Fruit fly (Drosophila melanogaster) whole organism, embryonic: ENCODE measurements around the gene CG10638.

Experiments used
- Antp ChIP-seq: fragments of 200-800 bp; sonication (Bioruptor generic); optimal IDR thresholded peaks from 3 replicates; lab custom pipeline; 2016; ENCODE audit warnings: missing biosample characterization, missing genetic modification characterization
- Bteb2 ChIP-seq: fragments of 200-800 bp; sonication (Bioruptor generic); optimal IDR thresholded peaks from 2 replicates; lab custom pipeline; 2016; ENCODE audit warnings: missing biosample characterization, missing genetic modification characterization
- CG10267 ChIP-seq: fragments of 200-800 bp; sonication (Bioruptor generic); optimal IDR thresholded peaks from 2 replicates; lab custom pipeline; 2018; ENCODE audit warnings: missing biosample characterization, mild to moderate bottlenecking, missing genetic modification characterization, moderate library complexity
- CG10321 ChIP-seq: fragments of 200-800 bp; sonication (Bioruptor generic); IDR thresholded peaks from 2 replicates; pipeline ENCODE4 v1.3.6; 2022; ENCODE audit warnings: missing biosample characterization, missing genetic modification characterization
- CG11093 ChIP-seq: fragments of 200-800 bp; sonication (Bioruptor generic); IDR thresholded peaks from 3 replicates; pipeline ENCODE4 v1.3.6; 2022; ENCODE audit warnings: missing biosample characterization, missing genetic modification characterization
- CG1233 ChIP-seq: fragments of 200-800 bp; sonication (Bioruptor generic); optimal IDR thresholded peaks from 4 replicates; lab custom pipeline; 2018; ENCODE audit warnings: missing biosample characterization, mild to moderate bottlenecking, missing genetic modification characterization
- CG12942 ChIP-seq: fragments of 200-800 bp; sonication (Bioruptor generic); optimal IDR thresholded peaks from 3 replicates; lab custom pipeline; 2016; ENCODE audit warnings: missing biosample characterization, missing genetic modification characterization
- CG14667 ChIP-seq: fragments of 200-800 bp; sonication (Bioruptor generic); IDR thresholded peaks from 2 replicates; pipeline ENCODE4 v1.3.6; 2022; ENCODE audit warnings: missing biosample characterization, missing genetic modification characterization
- CG16813 ChIP-seq: fragments of 200-800 bp; sonication (Bioruptor generic); IDR thresholded peaks from 3 replicates; pipeline ENCODE4 v1.3.6; 2022; ENCODE audit warnings: missing biosample characterization, missing genetic modification characterization; ENCODE audit not compliant: partially characterized antibody
- CG16863 ChIP-seq: fragments of 200-800 bp; sonication (Bioruptor generic); optimal IDR thresholded peaks from 3 replicates; lab custom pipeline; 2016; ENCODE audit warnings: missing biosample characterization, missing genetic modification characterization
- CG17186 ChIP-seq: fragments of 200-800 bp; sonication (Bioruptor generic); optimal IDR thresholded peaks from 3 replicates; lab custom pipeline; 2017; ENCODE audit warnings: missing biosample characterization, missing genetic modification reagents, missing genetic modification characterization
- CG17359 ChIP-seq: fragments of 200-800 bp; sonication (Bioruptor generic); optimal IDR thresholded peaks from 3 replicates; lab custom pipeline; 2018; ENCODE audit warnings: missing biosample characterization, mild to moderate bottlenecking, missing genetic modification characterization, moderate library complexity
- CG17829 ChIP-seq: fragments of 200-800 bp; optimal IDR thresholded peaks from 2 replicates; lab custom pipeline; 2019; ENCODE audit warnings: missing biosample characterization, mild to moderate bottlenecking, missing genetic modification characterization, moderate library complexity
- CG2712 ChIP-seq: fragments of 200-800 bp; optimal IDR thresholded peaks from 3 replicates; lab custom pipeline; 2019; ENCODE audit warnings: missing biosample characterization, mild to moderate bottlenecking, missing genetic modification characterization, moderate library complexity
- CG30431 ChIP-seq: fragments of 200-800 bp; sonication (Bioruptor generic); optimal IDR thresholded peaks from 2 replicates; lab custom pipeline; 2017; ENCODE audit warnings: missing biosample characterization, missing genetic modification characterization
- CG42726 ChIP-seq: fragments of 200-800 bp; sonication (Bioruptor generic); IDR thresholded peaks from 2 replicates; pipeline ENCODE4 v1.3.6; 2022; ENCODE audit warnings: missing biosample characterization, missing genetic modification characterization; ENCODE audit not compliant: partially characterized antibody
- CG4404 ChIP-seq: fragments of 200-800 bp; sonication (Bioruptor generic); IDR thresholded peaks from 2 replicates; pipeline ENCODE4 v1.3.6; 2022; ENCODE audit warnings: missing biosample characterization, missing genetic modification characterization
- CG4617 ChIP-seq: fragments of 200-800 bp; sonication (Bioruptor generic); optimal IDR thresholded peaks from 3 replicates; lab custom pipeline; 2016; ENCODE audit warnings: missing biosample characterization, missing genetic modification characterization, borderline replicate concordance
- CG4820 ChIP-seq: fragments of 200-800 bp; sonication (Bioruptor generic); optimal IDR thresholded peaks from 3 replicates; lab custom pipeline; 2016; ENCODE audit warnings: missing biosample characterization, missing genetic modification characterization
- CG4854 ChIP-seq: fragments of 200-800 bp; sonication (Bioruptor generic); optimal IDR thresholded peaks from 2 replicates; lab custom pipeline; 2016; ENCODE audit warnings: missing biosample characterization, missing genetic modification characterization, inconsistent platforms
- CG7271 ChIP-seq: fragments of 200-800 bp; sonication (Bioruptor generic); optimal IDR thresholded peaks from 2 replicates; lab custom pipeline; 2018; ENCODE audit warnings: missing biosample characterization, mild to moderate bottlenecking, missing genetic modification characterization, moderate library complexity
- CG7786 ChIP-seq: fragments of 200-800 bp; sonication (Bioruptor generic); optimal IDR thresholded peaks from 2 replicates; lab custom pipeline; 2016; ENCODE audit warnings: missing biosample characterization, missing genetic modification characterization
- CG8388 ChIP-seq: fragments of 200-800 bp; sonication (Bioruptor generic); optimal IDR thresholded peaks from 2 replicates; lab custom pipeline; 2019; ENCODE audit warnings: missing biosample characterization, mild to moderate bottlenecking, missing genetic modification characterization, moderate library complexity
- Dref ChIP-seq: fragments of 200-800 bp; sonication (Bioruptor generic); IDR thresholded peaks from 2 replicates; pipeline ENCODE4 v1.3.6; 2022; ENCODE audit warnings: missing biosample characterization, missing genetic modification characterization
- H15 ChIP-seq: fragments of 200-800 bp; sonication (Bioruptor generic); IDR thresholded peaks from 3 replicates; pipeline ENCODE4 v1.3.6; 2022; ENCODE audit warnings: missing biosample characterization, missing genetic modification characterization
- Hr78 ChIP-seq, 2 experiments: fragments of 200-800 bp in 1 of 2; fragments of >200 bp in 1 of 2; sonication (Bioruptor generic) in 1 of 2; optimal IDR thresholded peaks; 2 replicates each; lab custom pipeline; 2017 to 2019; ENCODE audit warnings: missing biosample characterization in 2 of 2, missing genetic modification characterization in 2 of 2, mild to moderate bottlenecking in 1 of 2, moderate library complexity in 1 of 2
- MTF-1 ChIP-seq: fragments of 200-800 bp; sonication (Bioruptor generic); optimal IDR thresholded peaks from 2 replicates; lab custom pipeline; 2018; ENCODE audit warnings: missing biosample characterization, mild to moderate bottlenecking, missing genetic modification characterization, borderline replicate concordance
- Med ChIP-seq: fragments of 200-800 bp; sonication (Bioruptor generic); peaks from one replicate; lab custom pipeline; 2016; ENCODE audit warnings: missing biosample characterization, missing genetic modification characterization, mild to moderate bottlenecking, inconsistent platforms, moderate library complexity
- Mrtf ChIP-seq: fragments of 200-800 bp; sonication (Bioruptor generic); IDR thresholded peaks from 3 replicates; pipeline ENCODE4 v1.3.6; 2022; ENCODE audit warnings: missing biosample characterization, missing genetic modification characterization
- Ptx1 ChIP-seq: fragments of 200-800 bp; sonication (Bioruptor generic); IDR thresholded peaks from 2 replicates; pipeline ENCODE4 v1.3.6; 2022; ENCODE audit warnings: missing biosample characterization, missing genetic modification characterization
- Sry-β ChIP-seq: fragments of 200-800 bp; sonication (Bioruptor generic); optimal IDR thresholded peaks from 2 replicates; lab custom pipeline; 2018; ENCODE audit warnings: missing biosample characterization, mild to moderate bottlenecking, missing genetic modification characterization, moderate library complexity
- abd-A ChIP-seq: fragments of 200-800 bp; sonication (Bioruptor generic); optimal IDR thresholded peaks from 3 replicates; lab custom pipeline; 2019; ENCODE audit warnings: missing biosample characterization, mild to moderate bottlenecking, missing genetic modification characterization, moderate library complexity
- amos ChIP-seq: fragments of 200-800 bp; sonication (Bioruptor generic); IDR thresholded peaks from 2 replicates; pipeline ENCODE4 v1.3.6; 2022; ENCODE audit warnings: missing biosample characterization, missing genetic modification characterization; ENCODE audit not compliant: partially characterized antibody
- aop ChIP-seq: fragments of 200-800 bp; sonication (Bioruptor generic); IDR thresholded peaks from 2 replicates; pipeline ENCODE4 v1.3.6; 2022; ENCODE audit warnings: missing biosample characterization, missing genetic modification characterization
- croc ChIP-seq: fragments of 200-800 bp; sonication (Bioruptor generic); conservative IDR thresholded peaks from 3 replicates; pipeline ENCODE4 v1.3.6; 2022; ENCODE audit warnings: missing biosample characterization, missing genetic modification characterization
- crol ChIP-seq: fragments of 200-800 bp; sonication (Bioruptor generic); IDR thresholded peaks from 2 replicates; pipeline ENCODE4 v1.3.6; 2022; ENCODE audit warnings: missing biosample characterization, missing genetic modification characterization
- dpn ChIP-seq, 2 experiments: fragments of 200-800 bp; sonication (Bioruptor generic); optimal IDR thresholded peaks; 3 replicates each; lab custom pipeline; 2016; ENCODE audit warnings: missing biosample characterization in 2 of 2, missing genetic modification characterization in 2 of 2
- emc ChIP-seq: fragments of 200-800 bp; sonication (Bioruptor generic); optimal IDR thresholded peaks from 2 replicates; lab custom pipeline; 2016; ENCODE audit warnings: missing biosample characterization, missing genetic modification characterization
- exex ChIP-seq: fragments of 200-800 bp; sonication (Bioruptor generic); optimal IDR thresholded peaks from 4 replicates; lab custom pipeline; 2018; ENCODE audit warnings: missing biosample characterization, mild to moderate bottlenecking, missing genetic modification characterization, moderate library complexity
- hth ChIP-seq: fragments of >200 bp; optimal IDR thresholded peaks from 2 replicates; lab custom pipeline; 2017; ENCODE audit warnings: inconsistent platforms
- insv ChIP-seq, 2 experiments: fragments of 200-800 bp; sonication (Bioruptor generic); optimal IDR thresholded peaks; 3 replicates each; lab custom pipeline; 2016 to 2018; ENCODE audit warnings: missing biosample characterization in 2 of 2, missing genetic modification characterization in 2 of 2
- mld ChIP-seq: fragments of 200-800 bp; sonication (Bioruptor generic); IDR thresholded peaks from 3 replicates; pipeline ENCODE4 v1.3.6; 2022; ENCODE audit warnings: missing biosample characterization, missing genetic modification characterization; ENCODE audit not compliant: partially characterized antibody
- nmo ChIP-seq: fragments of 200-800 bp; sonication (Bioruptor generic); optimal IDR thresholded peaks from 2 replicates; lab custom pipeline; 2018; ENCODE audit warnings: missing biosample characterization, mild to moderate bottlenecking, missing genetic modification characterization, moderate library complexity
- oc ChIP-seq: fragments of 200-800 bp; sonication (Bioruptor generic); optimal IDR thresholded peaks from 2 replicates; lab custom pipeline; 2018; ENCODE audit warnings: missing biosample characterization, mild to moderate bottlenecking, missing genetic modification characterization, moderate library complexity
- sc ChIP-seq, 3 experiments: fragments of >200 bp in 2 of 3; fragments of 200-800 bp in 1 of 3; sonication (Bioruptor generic) in 1 of 3; optimal IDR thresholded peaks; 2 replicates in 2 of 3; 3 replicates in 1 of 3; lab custom pipeline; 2017; ENCODE audit warnings: mild to moderate bottlenecking in 1 of 3, missing biosample characterization in 1 of 3, missing genetic modification characterization in 1 of 3, missing genetic modification reagents in 1 of 3
- shn ChIP-seq: fragments of 200-800 bp; sonication (Bioruptor generic); optimal IDR thresholded peaks from 3 replicates; lab custom pipeline; 2016; ENCODE audit warnings: missing biosample characterization, missing genetic modification characterization
- trem ChIP-seq: fragments of 200-800 bp; optimal IDR thresholded peaks from 3 replicates; lab custom pipeline; 2019; ENCODE audit warnings: missing biosample characterization, mild to moderate bottlenecking, missing genetic modification characterization, moderate library complexity
- unc-4 ChIP-seq: fragments of 200-800 bp; sonication (Bioruptor generic); IDR thresholded peaks from 2 replicates; pipeline ENCODE4 v1.3.6; 2022; ENCODE audit warnings: missing biosample characterization, missing genetic modification characterization; ENCODE audit not compliant: partially characterized antibody
- vnd ChIP-seq: fragments of 200-800 bp; sonication (Bioruptor generic); IDR thresholded peaks from 3 replicates; pipeline ENCODE4 v1.3.6; 2022; ENCODE audit warnings: missing biosample characterization, missing genetic modification characterization; ENCODE audit not compliant: partially characterized antibody

CG10638 gene

DNA sequence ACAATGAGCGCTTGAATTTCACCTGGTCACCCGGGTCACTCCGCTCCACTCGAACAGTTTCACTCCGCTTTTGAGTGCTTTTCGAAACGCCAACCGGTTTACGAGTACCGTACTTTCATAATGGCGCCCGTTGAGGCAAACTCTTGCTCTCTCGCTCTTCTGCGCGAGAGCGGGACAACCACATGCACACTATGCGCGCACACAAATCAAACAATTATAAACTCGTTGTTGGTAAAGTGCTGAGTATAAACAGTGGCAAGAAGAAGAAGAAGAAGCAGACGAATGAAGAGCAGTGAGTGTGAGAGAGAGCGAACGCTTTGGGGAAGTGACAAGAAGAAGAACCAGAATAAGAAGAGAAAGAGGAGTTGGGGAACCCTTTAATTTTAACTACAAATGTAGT lies 33.1 kb downstream of the CG10638 start, which contains the start of gene eyg (continued):
- TF ChIP-seq sc (optimal IDR thresholded peaks at IDR 0.05; lab: Kevin White, UChicago) (no peak), sc (GFP tag; optimal IDR thresholded peaks at IDR 0.05; lab: Kevin White, UChicago) (no peak), CG17186 (GFP tag; lab: Kevin White, UChicago) (peak; percentile 26), MTF-1 (GFP tag; lab: Kevin White, UChicago) (no peak), CG2712 (tag; lab: Kevin White, UChicago) (peak; percentile 43), CG4404 (no peak), H15 (GFP tag; lab: Robert Waterston, UW) (no peak), vnd (GFP tag; lab: Robert Waterston, UW) (peak; percentile 32; the same call in 1 of the 3 replicates), shn (GFP tag; lab: Kevin White, UChicago) (peak; percentile 30), CG4854 (no peak), Med (GFP tag; lab: Kevin White, UChicago) (peak; percentile 94), insv (GFP tag; optimal IDR thresholded peaks at IDR 0.05; lab: Kevin White, UChicago) (no peak), crol (peak; percentile 79), mld (GFP tag; lab: Robert Waterston, UW) (no peak), CG4617 (GFP tag; lab: Kevin White, UChicago) (no peak), Ptx1 (GFP tag; lab: Robert Waterston, UW) (no peak), CG17359 (peak; percentile 25), trem (tag; lab: Kevin White, UChicago) (peak; percentile 17), CG16813 (GFP tag; lab: Robert Waterston, UW) (peak; percentile 39; the same call in 1 of the 3 replicates), CG42726 (GFP tag; lab: Robert Waterston, UW) (peak; percentile 58; the same call in 1 of the 2 replicates), abd-A (tag; lab: Kevin White, UChicago) (no peak), CG7271 (tag; lab: Kevin White, UChicago) (no peak), CG12942 (GFP tag; lab: Kevin White, UChicago) (peak; percentile 24), Mrtf (GFP tag; lab: Robert Waterston, UW) (no peak), CG10267 (tag; lab: Kevin White, UChicago) (no peak), CG8388 (GFP tag; lab: Kevin White, UChicago) (peak; percentile 32), CG1233 (GFP tag; lab: Kevin White, UChicago) (no peak), croc (GFP tag; lab: Robert Waterston, UW) (no peak), CG14667 (GFP tag; lab: Robert Waterston, UW) (no peak), CG17829 (tag; lab: Kevin White, UChicago) (peak; percentile 52), exex (tag; lab: Kevin White, UChicago) (peak; percentile 77), dpn (GFP tag; optimal IDR thresholded peaks at IDR 0.05; lab: Kevin White, UChicago) (peak; percentile 0 to 9), CG16863 (peak; percentile 15), Dref (GFP tag; lab: Robert Waterston, UW) (no peak), Hr78 (GFP tag; optimal IDR thresholded peaks at IDR 0.05; lab: Kevin White, UChicago) (no peak), emc (no peak), CG11093 (GFP tag; lab: Robert Waterston, UW) (no peak), nmo (GFP tag; lab: Kevin White, UChicago) (peak; percentile 50), oc (peak; percentile 48), CG30431 (no peak), hth (lab: Kevin White, UChicago) (no peak), CG4820 (GFP tag; lab: Kevin White, UChicago) (no peak), aop (GFP tag; lab: Robert Waterston, UW) (peak; percentile 36; the same call in 1 of the 2 replicates), Bteb2 (GFP tag; lab: Kevin White, UChicago) (peak; percentile 45), unc-4 (GFP tag; lab: Robert Waterston, UW) (no peak), Sry-β (GFP tag; lab: Kevin White, UChicago) (no peak), amos (GFP tag; lab: Robert Waterston, UW) (peak; percentile 65; the same call in 1 of the 2 replicates), CG10321 (GFP tag; lab: Robert Waterston, UW) (peak; percentile 100), CG7786 (peak; percentile 5), Antp (GFP tag; lab: Kevin White, UChicago) (no peak)
